Worm (Caenorhabditis elegans) whole organism, L4/young adult: Measurements from ENCODE around the gene sas-6.

Source experiments
- W03F9.2 ChIP-seq: fragments of 150-350 bp; optimal IDR thresholded peaks from 2 replicates; lab custom pipeline; 2014; ENCODE audit warnings: missing biosample characterization, missing genetic modification characterization
- dao-5 ChIP-seq: sonication (generic microtip); optimal IDR thresholded peaks from 2 replicates; lab custom pipeline; 2016; ENCODE audit warnings: missing genotype, missing genetic modification characterization, moderate library complexity, missing compliant biosample characterization
- him-1 ChIP-seq: sonication (generic microtip); optimal IDR thresholded peaks from 2 replicates; lab custom pipeline; 2016; ENCODE audit warnings: missing genotype, missing genetic modification reagents, missing genetic modification characterization, missing compliant biosample characterization

Gene sas-6

DNA sequence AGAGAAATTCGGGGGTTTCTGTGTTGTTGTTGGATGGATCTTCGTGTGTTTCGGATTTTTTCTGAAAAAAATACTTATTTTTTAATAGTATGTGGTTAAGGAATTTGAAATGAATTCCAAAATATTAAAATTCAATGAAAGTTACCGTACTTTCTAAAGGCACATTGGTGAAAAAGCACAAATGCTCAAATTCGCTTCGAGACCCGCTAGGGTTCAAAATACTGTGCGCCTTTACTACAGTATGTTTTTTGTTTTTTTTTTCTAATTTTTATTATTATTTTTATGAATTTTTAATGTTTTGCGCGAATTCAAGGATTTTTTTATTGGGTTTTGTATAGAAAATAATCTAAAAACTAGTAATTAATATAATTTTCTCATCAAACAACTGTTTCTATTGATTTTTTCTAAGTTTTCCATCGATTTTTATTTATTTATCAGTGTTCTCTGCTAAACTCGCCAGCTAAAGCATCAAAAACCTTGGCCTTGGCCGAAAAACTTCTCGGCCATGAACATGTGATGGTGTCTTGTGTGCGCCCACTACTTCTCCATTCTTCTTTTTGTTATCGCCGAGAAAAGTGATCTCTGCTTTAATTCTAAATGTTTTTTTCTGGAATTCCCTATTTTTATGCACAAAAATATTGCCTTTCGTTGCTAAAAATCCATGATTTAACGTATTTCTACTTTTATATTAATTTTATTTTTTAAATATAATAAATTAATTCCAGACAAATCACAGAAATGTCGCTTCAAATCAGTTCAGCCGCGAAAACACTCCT is 5.1 kb downstream of the sas-6 start, which contains the start of gene iscu-1:
TSS of gene iscu-1 (plus strand) at position 726 of the 776 bp plus-strand sequence.
- TF ChIP-seq W03F9.2 (tag; lab: Kevin White, UChicago): peak; percentile 29
- no peak for TF ChIP-seq dao-5 (tag; lab: Kevin White, UChicago)
- no peak for TF ChIP-seq him-1 (tag; lab: Kevin White, UChicago)

DNA sequence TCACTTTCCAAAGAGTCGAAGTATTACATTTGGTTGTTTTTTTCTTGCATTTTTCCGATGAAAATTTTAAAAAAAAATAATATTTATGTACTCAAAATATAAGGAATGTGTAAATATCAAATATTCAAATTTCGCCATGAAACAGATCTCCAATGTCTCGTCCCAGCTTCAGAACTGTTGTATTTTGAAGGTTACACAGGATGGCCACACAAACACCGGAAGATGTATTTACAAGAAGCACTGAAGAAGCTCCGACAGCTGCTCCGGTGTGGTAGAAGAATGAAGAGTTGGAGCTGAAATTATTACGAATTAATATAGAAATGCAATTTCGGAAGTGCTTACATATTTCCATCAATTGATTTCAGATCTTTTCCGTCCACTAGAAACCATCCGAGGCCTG is 6.2 kb downstream of the sas-6 start:
- TF ChIP-seq dao-5 (tag; lab: Kevin White, UChicago): no peak
- TF ChIP-seq him-1 (tag; lab: Kevin White, UChicago): no peak
- TF ChIP-seq W03F9.2 (tag; lab: Kevin White, UChicago): no peak

DNA sequence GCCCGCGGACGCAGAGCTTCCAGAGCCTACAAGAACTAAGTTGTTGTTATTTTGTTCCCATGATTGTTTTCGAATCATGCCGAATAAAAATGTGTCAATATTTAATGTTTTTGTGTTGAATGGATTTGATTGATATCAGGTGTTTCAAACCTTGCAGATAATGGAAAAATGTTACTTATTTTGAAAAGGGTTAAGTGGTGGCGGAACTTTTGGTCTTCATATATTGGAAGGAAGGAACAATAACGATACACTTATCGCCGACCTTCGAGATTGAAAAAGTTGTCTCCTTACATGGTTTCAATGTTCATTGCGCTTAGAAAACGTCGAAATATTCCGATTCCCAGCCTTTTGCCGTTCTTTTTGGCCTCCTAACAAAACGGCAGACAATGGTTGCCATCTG is 9.8 kb downstream of the sas-6 start, which contains the start of gene gly-10:
TSS of gene gly-10 (plus strand) at position 387 of the 400 bp plus-strand sequence.
- TF ChIP-seq W03F9.2 (tag; lab: Kevin White, UChicago) (no peak), him-1 (tag; lab: Kevin White, UChicago) (no peak), dao-5 (tag; lab: Kevin White, UChicago) (no peak)

DNA sequence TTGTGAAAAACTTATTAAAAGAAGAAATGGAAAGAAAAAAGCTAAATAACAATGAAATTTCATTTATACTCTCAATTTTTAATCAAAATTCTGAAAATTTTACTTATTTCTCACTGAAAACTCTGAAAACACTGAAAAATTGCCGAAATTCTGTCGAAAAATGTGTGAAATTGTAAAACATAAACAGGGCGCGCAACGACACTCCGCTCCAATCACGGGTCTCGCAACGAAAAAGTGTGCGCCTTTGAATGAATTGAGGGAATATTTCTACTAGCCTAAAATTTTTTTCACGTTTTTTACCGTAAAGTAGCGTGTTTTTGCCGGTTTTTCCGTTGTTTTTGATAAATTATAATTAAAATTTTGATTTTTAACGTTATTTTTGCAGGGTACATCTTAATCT is 11.1 kb downstream of the sas-6 start, which contains the start of gene rpl-18:
TSS of gene rpl-18 (plus strand) at position 386 of the 400 bp plus-strand sequence.
- TF ChIP-seq him-1 (tag; lab: Kevin White, UChicago) (no peak), dao-5 (tag; lab: Kevin White, UChicago) (no peak), W03F9.2 (tag; lab: Kevin White, UChicago) (peak; percentile 74)

DNA sequence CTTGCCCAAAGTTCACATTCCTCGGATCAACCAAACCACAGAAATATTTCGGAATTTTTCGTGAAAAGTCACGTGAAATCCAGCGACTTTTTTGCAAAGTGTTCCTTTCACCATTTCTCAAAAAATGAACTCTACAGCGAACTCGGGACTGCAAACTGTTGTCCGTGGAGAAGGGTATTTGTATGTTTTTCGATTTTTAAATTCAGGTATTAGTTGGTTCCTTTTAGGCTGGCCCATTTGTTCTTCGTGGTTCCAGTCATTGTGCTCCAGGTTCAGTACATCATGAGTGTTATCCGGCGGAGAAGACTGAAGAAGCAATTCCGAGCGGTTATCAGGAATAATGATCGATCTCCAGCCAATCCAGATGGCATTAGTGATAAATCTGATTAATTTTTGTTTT is 11.8 kb downstream of the sas-6 start:
- TF ChIP-seq dao-5 (tag; lab: Kevin White, UChicago): no peak
- no peak for TF ChIP-seq him-1 (tag; lab: Kevin White, UChicago)
- TF ChIP-seq W03F9.2 (tag; lab: Kevin White, UChicago): no peak

DNA sequence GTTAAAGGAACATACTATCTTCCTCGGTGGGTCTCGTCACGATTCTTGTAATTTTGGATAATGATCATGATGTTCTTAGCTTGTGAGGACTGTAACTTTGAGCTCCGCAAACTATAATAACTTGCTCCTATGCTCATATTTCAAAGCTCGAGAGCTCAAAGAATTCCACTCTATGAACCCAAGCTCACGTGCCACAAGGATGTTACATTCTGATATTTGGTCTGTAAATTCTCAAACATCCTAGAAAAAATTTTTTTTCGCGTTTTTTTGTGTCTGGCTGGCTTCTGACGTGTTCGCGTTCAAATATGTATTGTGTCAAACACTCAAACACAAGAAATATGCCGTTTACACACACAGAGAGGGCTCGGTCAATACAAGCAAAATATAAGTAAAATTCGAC is 12.4 kb downstream of the sas-6 start, which contains the start of gene Y45F10D.16:
TSS of gene Y45F10D.16 (plus strand) at position 301 of the 400 bp plus-strand sequence.
- TF ChIP-seq him-1 (tag; lab: Kevin White, UChicago) (no peak), dao-5 (tag; lab: Kevin White, UChicago) (no peak), W03F9.2 (tag; lab: Kevin White, UChicago) (no peak)

DNA sequence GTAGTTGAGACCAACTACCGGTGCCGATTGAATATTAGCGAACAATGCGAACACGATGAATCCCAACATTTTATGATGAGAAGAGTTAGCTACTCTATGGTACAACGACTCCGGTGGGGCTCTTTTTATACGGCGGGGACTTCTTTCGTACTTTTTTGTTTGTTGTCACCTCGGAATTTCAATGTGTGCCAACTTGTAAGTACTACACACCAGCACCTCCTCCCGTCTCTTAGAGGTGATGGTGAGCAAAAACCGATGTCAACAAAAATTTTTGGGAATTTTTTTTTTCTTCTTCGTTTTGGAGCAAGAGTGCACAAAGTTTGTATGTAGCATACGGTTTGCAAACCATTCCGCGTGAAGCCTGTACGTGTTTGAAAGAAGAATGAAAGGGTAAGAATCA is 14.0 kb downstream of the sas-6 start, which contains the start of gene Y45F10D.2:
TSS of gene Y45F10D.2 (minus strand) at position 101 of the 400 bp plus-strand sequence.
- TF ChIP-seq W03F9.2 (tag; lab: Kevin White, UChicago) (no peak), dao-5 (tag; lab: Kevin White, UChicago) (no peak), him-1 (tag; lab: Kevin White, UChicago) (no peak)

DNA sequence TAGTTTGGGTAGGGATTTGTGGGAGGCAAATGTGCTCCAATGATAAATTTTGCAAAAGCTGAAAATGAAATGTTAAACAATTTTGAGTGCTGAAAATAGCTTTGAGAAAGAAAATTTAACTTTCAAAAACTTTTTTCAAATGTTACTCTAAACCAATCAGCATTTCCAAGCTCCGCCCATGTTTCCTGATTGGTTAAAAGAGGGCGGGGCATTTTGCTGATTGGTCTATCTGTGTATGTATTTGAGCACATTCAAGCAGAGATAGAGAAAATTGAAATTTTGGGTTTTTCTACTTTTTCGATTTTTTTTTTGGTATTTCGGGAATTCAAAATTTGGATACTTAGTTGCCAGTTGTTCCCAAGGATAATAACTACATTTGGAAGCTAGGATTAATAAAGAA is 23.8 kb downstream of the sas-6 start:
- TF ChIP-seq dao-5 (tag; lab: Kevin White, UChicago) (no peak), him-1 (tag; lab: Kevin White, UChicago) (no peak), W03F9.2 (tag; lab: Kevin White, UChicago) (no peak)

DNA sequence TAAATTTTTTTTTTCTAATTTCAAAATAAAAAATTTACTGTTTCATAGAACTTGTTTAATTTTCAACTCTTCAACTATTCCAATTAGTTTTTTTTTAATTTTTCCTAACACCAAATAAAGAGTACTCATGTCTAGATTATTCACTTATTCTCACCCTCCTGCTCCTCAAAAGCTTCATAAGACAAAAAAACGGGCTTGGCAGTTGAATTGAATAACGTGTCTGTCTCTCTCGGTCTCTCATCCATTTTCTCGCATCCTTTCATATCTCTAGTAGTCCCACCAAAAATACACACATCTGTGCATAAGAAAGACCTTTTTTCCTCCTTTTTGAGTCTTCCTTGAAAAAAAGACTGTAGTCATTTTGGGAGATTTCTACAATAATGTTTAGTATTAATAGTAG is 25.1 kb downstream of the sas-6 start:
- no peak for TF ChIP-seq him-1 (tag; lab: Kevin White, UChicago)
- no peak for TF ChIP-seq W03F9.2 (tag; lab: Kevin White, UChicago)
- no peak for TF ChIP-seq dao-5 (tag; lab: Kevin White, UChicago)

DNA sequence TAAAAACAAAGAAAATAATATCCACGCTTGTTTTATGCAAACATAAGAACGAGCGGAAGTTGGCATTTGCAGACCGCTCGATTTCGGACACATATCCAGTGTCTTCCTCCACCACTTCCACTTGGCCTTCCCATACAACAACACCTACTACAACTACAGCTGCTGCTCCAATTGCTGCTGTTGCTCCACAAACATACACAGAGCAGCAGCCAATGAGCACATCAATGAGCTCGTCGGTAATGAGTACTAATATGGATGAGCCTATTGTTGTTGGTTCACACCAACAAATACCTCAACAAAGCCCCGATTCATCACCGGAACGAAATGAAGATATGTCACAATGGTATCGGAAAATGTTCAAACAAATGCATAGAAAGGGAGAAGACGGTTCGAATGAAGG is 32.9 kb downstream of the sas-6 start:
- TF ChIP-seq him-1 (tag; lab: Kevin White, UChicago) (no peak), W03F9.2 (tag; lab: Kevin White, UChicago) (no peak), dao-5 (tag; lab: Kevin White, UChicago) (no peak)

DNA sequence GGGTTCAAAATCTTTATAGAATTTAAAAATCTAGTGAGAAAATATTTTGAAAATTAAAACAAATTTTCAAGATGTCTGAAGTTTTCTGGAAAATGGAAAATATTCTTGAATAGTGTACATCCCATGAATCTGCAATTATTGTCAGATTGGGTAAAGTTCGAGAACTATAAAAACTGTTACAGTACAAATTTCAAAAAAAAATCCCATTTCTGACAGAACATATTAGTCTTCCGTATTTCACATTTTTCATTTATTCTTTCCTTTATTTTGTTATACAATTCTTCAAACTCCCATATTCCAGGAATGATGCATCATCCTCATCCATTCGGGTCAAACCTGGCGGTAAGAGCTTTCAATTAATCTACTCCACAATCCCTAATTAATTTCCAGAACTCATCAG is 38.5 kb downstream of the sas-6 start, which contains the start of gene sorb-1:
TSS of gene sorb-1 (plus strand) at position 301 of the 400 bp plus-strand sequence.
- TF ChIP-seq dao-5 (tag; lab: Kevin White, UChicago) (no peak), him-1 (tag; lab: Kevin White, UChicago) (no peak), W03F9.2 (tag; lab: Kevin White, UChicago) (no peak)

DNA sequence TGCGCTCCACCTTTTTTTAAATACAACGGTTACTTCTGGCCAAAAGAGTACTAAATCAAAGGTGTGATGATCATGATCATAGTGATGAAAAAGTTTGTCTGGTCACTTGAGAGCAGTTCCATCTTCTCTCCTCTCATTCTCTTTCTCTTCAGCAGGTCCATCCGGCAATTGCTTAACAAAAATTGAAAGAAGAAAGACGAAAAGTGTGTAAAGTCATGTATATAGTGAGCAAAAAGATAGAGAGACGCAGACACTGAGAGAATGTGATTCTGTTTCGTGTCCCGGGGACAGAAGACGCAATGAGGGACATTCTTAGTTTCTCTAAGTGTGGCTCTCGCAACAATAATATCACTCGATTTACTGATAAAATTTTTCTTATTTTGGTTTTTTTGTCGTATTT is 39.7 kb downstream of the sas-6 start:
- TF ChIP-seq him-1 (tag; lab: Kevin White, UChicago) (no peak), W03F9.2 (tag; lab: Kevin White, UChicago) (no peak), dao-5 (tag; lab: Kevin White, UChicago) (no peak)

DNA sequence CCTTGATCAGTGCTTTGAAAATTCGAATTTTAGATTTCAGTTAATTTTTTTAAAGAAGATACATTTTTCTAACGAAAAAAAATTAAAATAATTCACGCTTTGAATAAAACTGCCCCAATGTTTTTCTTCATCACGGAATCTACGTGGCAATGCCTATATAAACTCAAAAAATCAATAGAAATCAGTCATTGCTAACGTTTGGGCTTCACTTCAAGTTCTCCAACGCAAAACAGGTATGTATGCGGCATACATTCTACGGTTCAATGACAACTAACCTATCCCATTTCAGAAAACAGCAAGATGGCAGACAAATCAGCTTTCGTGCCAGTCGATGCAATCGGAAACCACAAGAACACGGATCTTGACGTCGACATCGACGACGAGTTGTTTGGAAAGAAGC is 43.1 kb downstream of the sas-6 start, which contains the start of gene C47A4.5:
TSS of gene C47A4.5 (plus strand) at position 301 of the 400 bp plus-strand sequence.
- no peak for TF ChIP-seq dao-5 (tag; lab: Kevin White, UChicago)
- TF ChIP-seq him-1 (tag; lab: Kevin White, UChicago): no peak
- TF ChIP-seq W03F9.2 (tag; lab: Kevin White, UChicago): no peak
